Fruit fly (Drosophila melanogaster): ENCODE measurements around the gene natalisin.

natalisin gene

DNA sequence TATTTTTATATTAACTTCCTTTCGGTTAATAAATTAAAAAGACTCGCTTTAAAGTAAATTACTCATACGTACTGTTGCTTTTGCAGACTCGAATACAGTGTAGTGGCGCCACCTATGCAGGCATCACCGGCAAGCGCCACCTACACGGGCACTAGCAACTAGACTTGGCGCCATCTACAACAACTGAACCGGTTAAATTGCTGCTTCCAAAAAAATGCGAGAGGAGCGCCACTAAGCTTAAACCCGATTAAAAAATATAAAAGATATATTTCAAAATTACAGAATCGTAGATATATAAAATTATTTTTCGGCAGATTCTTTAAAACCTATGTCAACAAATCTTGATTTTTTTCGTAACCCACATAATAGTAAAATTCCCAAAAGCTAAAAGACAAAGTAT is 27.1 kb upstream of the natalisin start (continued):
- peak; percentile 21 for TF ChIP-seq CG1621 (tag; optimal IDR thresholded peaks at IDR 0.05)
- TF ChIP-seq fkh (GFP tag; optimal IDR thresholded peaks at IDR 0.05), result no peak
- TF ChIP-seq Eip78C (GFP tag), result peak; percentile 84
- TF ChIP-seq CG8632 (GFP tag; optimal IDR thresholded peaks at IDR 0.05), result no peak
- TF ChIP-seq Gug (GFP tag; IDR thresholded peaks at IDR 0.05), result no peak
- TF ChIP-seq pdm3 (GFP tag; optimal IDR thresholded peaks at IDR 0.05), result peak; percentile 22
- peak; percentile 23 for TF ChIP-seq spab (GFP tag; optimal IDR thresholded peaks at IDR 0.05)
- peak; percentile 38 for TF ChIP-seq acj6 (GFP tag; optimal IDR thresholded peaks at IDR 0.05)
- peak; percentile 72 for TF ChIP-seq lz (GFP tag; optimal IDR thresholded peaks at IDR 0.05)
- peak; percentile 93 for TF ChIP-seq cyc (GFP tag; optimal IDR thresholded peaks at IDR 0.05)
- peak; percentile 10 for TF ChIP-seq Sox102F (GFP tag; optimal IDR thresholded peaks at IDR 0.05)
- TF ChIP-seq esn (GFP tag; optimal IDR thresholded peaks at IDR 0.05), result peak; percentile 71
- peak; percentile 29 for TF ChIP-seq CG10631 (GFP tag; optimal IDR thresholded peaks at IDR 0.05)
- no peak for TF ChIP-seq fd85E (GFP tag; optimal IDR thresholded peaks at IDR 0.05)
- peak; percentile 13 for TF ChIP-seq CG34406 (GFP tag; optimal IDR thresholded peaks at IDR 0.05)
- TF ChIP-seq CG16779 (tag; optimal IDR thresholded peaks at IDR 0.05), result no peak
- TF ChIP-seq Smox (GFP tag; optimal IDR thresholded peaks at IDR 0.05), result peak; percentile 25

DNA sequence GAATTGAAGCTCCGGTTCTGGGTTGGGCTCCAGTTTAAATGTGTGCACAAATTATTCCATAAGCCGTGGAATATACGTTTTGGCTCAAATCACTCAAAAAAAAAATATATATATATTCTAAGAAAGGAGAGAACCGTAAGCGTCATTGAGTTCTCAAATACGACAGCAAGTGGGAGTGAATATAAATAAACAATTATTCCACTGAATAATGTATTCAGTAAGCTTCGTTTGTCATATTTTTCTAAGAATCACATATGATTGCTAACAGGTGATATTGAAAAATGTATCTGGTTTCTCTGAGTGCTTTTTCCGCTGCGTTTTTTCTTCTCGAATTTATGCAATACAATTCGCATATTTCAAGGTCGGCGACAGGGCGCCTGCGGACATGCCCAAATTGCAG is 20.5 kb upstream of the natalisin start:
- TF ChIP-seq salr (GFP tag; optimal IDR thresholded peaks at IDR 0.05) (no peak), Eip75B (GFP tag; optimal IDR thresholded peaks at IDR 0.05) (peak; percentile 24), fd59A (GFP tag; optimal IDR thresholded peaks at IDR 0.05) (no peak), dac (GFP tag; optimal IDR thresholded peaks at IDR 0.05) (no peak), CG7368 (GFP tag; optimal IDR thresholded peaks at IDR 0.05) (no peak), CG15336 (GFP tag; IDR thresholded peaks at IDR 0.05) (no peak), Hr4 (GFP tag; optimal IDR thresholded peaks at IDR 0.05) (no peak), fkh (GFP tag; optimal IDR thresholded peaks at IDR 0.05) (no peak), CG16779 (tag; optimal IDR thresholded peaks at IDR 0.05) (no peak), CG1621 (tag; optimal IDR thresholded peaks at IDR 0.05) (no peak), CG6808 (GFP tag; optimal IDR thresholded peaks at IDR 0.05) (peak; percentile 20), Sox14 (GFP tag; optimal IDR thresholded peaks at IDR 0.05) (no peak), CG6163 (GFP tag; IDR thresholded peaks at IDR 0.05) (no peak), esn (GFP tag; optimal IDR thresholded peaks at IDR 0.05) (peak; percentile 60), spab (GFP tag; optimal IDR thresholded peaks at IDR 0.05) (no peak), Lpt (GFP tag; optimal IDR thresholded peaks at IDR 0.05) (no peak), CG6792 (GFP tag; optimal IDR thresholded peaks at IDR 0.05) (peak; percentile 10), CG6854 (GFP tag; optimal IDR thresholded peaks at IDR 0.05) (peak; percentile 18), fd85E (GFP tag; optimal IDR thresholded peaks at IDR 0.05) (no peak), cyc (GFP tag; optimal IDR thresholded peaks at IDR 0.05) (peak; percentile 65), CG32006 (GFP tag; optimal IDR thresholded peaks at IDR 0.05) (no peak), CG8119 (GFP tag; IDR thresholded peaks at IDR 0.05) (no peak), dsx (GFP tag; optimal IDR thresholded peaks at IDR 0.05; ENCODE audit: poor library complexity, severe bottlenecking) (no peak), CG4318 (GFP tag; optimal IDR thresholded peaks at IDR 0.05) (no peak), Eip93F (GFP tag; optimal IDR thresholded peaks at IDR 0.05) (peak; percentile 52), Met (GFP tag; optimal IDR thresholded peaks at IDR 0.05) (peak; percentile 10), net (GFP tag; optimal IDR thresholded peaks at IDR 0.05) (no peak), CG11762 (GFP tag; optimal IDR thresholded peaks at IDR 0.05; ENCODE audit: insufficient read depth) (no peak), CG3032 (tag; optimal IDR thresholded peaks at IDR 0.05) (no peak), Hr38 (GFP tag; optimal IDR thresholded peaks at IDR 0.05) (no peak), CG34406 (GFP tag; optimal IDR thresholded peaks at IDR 0.05) (peak; percentile 12), Ets21C (GFP tag; optimal IDR thresholded peaks at IDR 0.05) (peak; percentile 24), achi (GFP tag; optimal IDR thresholded peaks at IDR 0.05) (no peak), Sox102F (GFP tag; optimal IDR thresholded peaks at IDR 0.05) (no peak), CG11294 (GFP tag; IDR thresholded peaks at IDR 0.05) (no peak), pdm3 (GFP tag; optimal IDR thresholded peaks at IDR 0.05) (no peak), CG6276 (GFP tag; optimal IDR thresholded peaks at IDR 0.05) (no peak), lz (GFP tag; optimal IDR thresholded peaks at IDR 0.05) (peak; percentile 48), Eip78C (GFP tag) (peak; percentile 35), eg (GFP tag; IDR thresholded peaks at IDR 0.05) (no peak), CG10631 (GFP tag; optimal IDR thresholded peaks at IDR 0.05) (no peak), CG31627 (GFP tag; optimal IDR thresholded peaks at IDR 0.05) (no peak), Ets96B (tag; optimal IDR thresholded peaks at IDR 0.05) (no peak), Gug (GFP tag; IDR thresholded peaks at IDR 0.05) (no peak), Hr39 (GFP tag; optimal IDR thresholded peaks at IDR 0.05) (peak; percentile 13), CG10669 (GFP tag; optimal IDR thresholded peaks at IDR 0.05) (no peak)
